Fruit fly (Drosophila melanogaster) whole organism, wandering third instar larva: Measurements from ENCODE around the gene CG12056.

Source experiments
- CG9705 ChIP-seq: fragments of 200-800 bp; sonication (Bioruptor generic); optimal IDR thresholded peaks from 2 replicates; lab custom pipeline; 2018; ENCODE audit warnings: missing biosample characterization, mild to moderate bottlenecking, missing genetic modification characterization
- Dfd ChIP-seq: fragments of >200 bp; optimal IDR thresholded peaks from 2 replicates; lab custom pipeline; 2017; ENCODE audit warnings: missing biosample characterization, missing genetic modification characterization
- Hr83 ChIP-seq: fragments of 200-300 bp; sonication (Bioruptor generic); optimal IDR thresholded peaks from 2 replicates; lab custom pipeline; 2016; ENCODE audit warnings: missing biosample characterization, mild to moderate bottlenecking, missing genetic modification characterization, moderate library complexity; ENCODE audit not compliant: poor library complexity, severe bottlenecking
- Myc ChIP-seq: fragments of >200 bp; optimal IDR thresholded peaks from 2 replicates; lab custom pipeline; 2017
- OdsH ChIP-seq: fragments of 200-800 bp; sonication (Bioruptor generic); optimal IDR thresholded peaks from 2 replicates; lab custom pipeline; 2016; ENCODE audit warnings: missing biosample characterization, mild to moderate bottlenecking, missing genetic modification characterization
- brk ChIP-seq: fragments of 200-800 bp; sonication (Bioruptor generic); optimal IDR thresholded peaks from 2 replicates; lab custom pipeline; 2016; ENCODE audit warnings: missing biosample characterization, mild to moderate bottlenecking, missing genetic modification characterization
- dmrt93B ChIP-seq: fragments of 200-800 bp; sonication (Bioruptor generic); optimal IDR thresholded peaks from 2 replicates; lab custom pipeline; 2018; ENCODE audit warnings: missing biosample characterization, mild to moderate bottlenecking, missing genetic modification characterization
- ey ChIP-seq: fragments of 200-800 bp; sonication (Bioruptor generic); optimal IDR thresholded peaks from 2 replicates; lab custom pipeline; 2016; ENCODE audit warnings: missing biosample characterization, missing genetic modification characterization
- fru ChIP-seq: fragments of 200-800 bp; sonication (Bioruptor generic); optimal IDR thresholded peaks from 3 replicates; lab custom pipeline; 2016; ENCODE audit warnings: missing biosample characterization, mild to moderate bottlenecking, missing genetic modification characterization
- h ChIP-seq: fragments of 200-800 bp; sonication (Bioruptor generic); optimal IDR thresholded peaks from 3 replicates; lab custom pipeline; 2016; ENCODE audit warnings: missing biosample characterization, mild to moderate bottlenecking, missing genetic modification characterization
- pan ChIP-seq: fragments of >200 bp; optimal IDR thresholded peaks from 2 replicates; lab custom pipeline; 2017
- psq ChIP-seq: fragments of 200-800 bp; sonication (Bioruptor generic); optimal IDR thresholded peaks from 3 replicates; lab custom pipeline; 2017; ENCODE audit warnings: missing biosample characterization, mild to moderate bottlenecking, missing genetic modification characterization, moderate library complexity
- usp ChIP-seq: fragments of >200 bp; optimal IDR thresholded peaks from 2 replicates; lab custom pipeline; 2017; ENCODE audit warnings: missing biosample characterization, missing genetic modification characterization

DNA sequence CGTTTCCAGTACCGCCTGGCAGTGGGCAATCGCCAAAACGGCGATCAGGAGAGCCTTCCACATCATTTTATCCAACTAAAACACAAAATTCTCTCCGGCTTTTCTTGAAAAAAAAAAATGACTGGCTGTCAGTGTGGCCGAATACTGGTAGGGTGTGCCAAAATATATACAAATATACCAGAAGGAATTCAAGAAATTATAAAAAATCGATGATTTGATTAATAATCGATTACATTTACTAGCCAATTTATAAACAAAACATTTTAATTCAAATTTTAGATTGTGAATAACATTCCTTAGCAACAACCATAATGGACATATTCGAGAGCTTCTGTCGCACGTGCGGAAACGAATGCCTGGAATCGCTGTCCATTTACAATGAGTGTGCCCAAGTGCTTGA, 34.1 kb upstream of the CG12056 start, which contains the start of the genes Ost48 and Dlip1:
- TF ChIP-seq OdsH (GFP tag; lab: Kevin White, UChicago) (no peak), Myc (lab: Kevin White, UChicago) (no peak), ey (GFP tag; lab: Kevin White, UChicago) (no peak), CG9705 (GFP tag; lab: Kevin White, UChicago) (no peak), usp (no peak), Hr83 (GFP tag; lab: Kevin White, UChicago) (no peak), psq (no peak), h (GFP tag; lab: Kevin White, UChicago) (no peak), fru (GFP tag; lab: Kevin White, UChicago) (no peak), dmrt93B (GFP tag; lab: Kevin White, UChicago) (no peak), Dfd (GFP tag; lab: Kevin White, UChicago) (no peak), brk (no peak), pan (lab: Kevin White, UChicago) (no peak)
